Worm (Caenorhabditis elegans) whole organism, L4/young adult: ENCODE data around the gene cyp-33A1.

Experiments
- dao-5 ChIP-seq: sonication (generic microtip); optimal IDR thresholded peaks from 2 replicates; lab custom pipeline; 2016; ENCODE audit warnings: missing genotype, missing genetic modification characterization, moderate library complexity, missing compliant biosample characterization
- him-1 ChIP-seq: sonication (generic microtip); optimal IDR thresholded peaks from 2 replicates; lab custom pipeline; 2016; ENCODE audit warnings: missing genotype, missing genetic modification reagents, missing genetic modification characterization, missing compliant biosample characterization

DNA sequence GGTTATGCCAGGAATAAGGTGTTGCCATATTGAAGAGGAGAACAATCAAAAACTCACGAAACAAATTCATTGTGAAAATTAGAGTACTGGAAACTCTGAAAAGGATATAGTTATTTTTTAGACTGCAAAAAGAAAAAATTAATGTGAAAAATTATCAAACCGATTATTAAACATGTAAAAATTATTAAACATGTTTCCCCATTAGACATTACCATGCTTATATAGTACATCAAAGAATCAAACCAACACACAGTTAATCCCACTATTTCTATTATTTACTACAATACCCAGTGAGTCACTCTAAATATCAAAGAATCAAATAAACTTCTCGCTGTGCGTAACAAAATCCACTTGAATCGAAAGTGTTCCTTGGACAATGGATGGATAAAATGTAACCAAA, 31.8 kb upstream of the cyp-33A1 start, which contains the start of gene ZK105.13:
- no peak for TF ChIP-seq him-1
- TF ChIP-seq dao-5 (tag; lab: Kevin White, UChicago) = no peak
